Fruit fly (Drosophila melanogaster) Kc167 (cell line): ENCODE data around the gene CG15756.

Experiments used
- Myc ChIP-seq: fragments of >200 bp; optimal IDR thresholded peaks from 2 replicates; lab custom pipeline; 2017; ENCODE audit warnings: missing external identifiers
- Sin3A ChIP-seq: fragments of >200 bp; optimal IDR thresholded peaks from 2 replicates; lab custom pipeline; 2018; ENCODE audit warnings: missing external identifiers
- h ChIP-seq: fragments of >200 bp; optimal IDR thresholded peaks from 3 replicates; lab custom pipeline; 2018; ENCODE audit warnings: missing external identifiers
- insv ChIP-seq: fragments of >200 bp; optimal IDR thresholded peaks from 3 replicates; lab custom pipeline; 2018; ENCODE audit warnings: missing external identifiers
- psq ChIP-seq: fragments of >200 bp; optimal IDR thresholded peaks from 2 replicates; lab custom pipeline; 2017; ENCODE audit warnings: missing external identifiers
- ttk ChIP-seq: sonication (Bioruptor generic); optimal IDR thresholded peaks from 2 replicates; lab custom pipeline; 2017; ENCODE audit warnings: missing external identifiers

The CG15756 gene

dm6 chrX:13534100-13534499 lies at the start of gene CG15756:
TSS of gene CG15756 (plus strand) at chrX:13534400.
- TF ChIP-seq ttk (lab: Kevin White, UChicago) (no peak), psq (lab: Kevin White, UChicago) (no peak), Sin3A (lab: Kevin White, UChicago) (no peak), Myc (lab: Kevin White, UChicago) (no peak), insv (lab: Kevin White, UChicago) (no peak), h (no peak)

dm6 chrX:13527706-13528105 lies 6.5 kb upstream of the CG15756 start, which contains the start of gene CG15754:
TSS of gene CG15754 (plus strand) at chrX:13528006.
- TF ChIP-seq psq (lab: Kevin White, UChicago) (no peak), h (no peak), Sin3A (lab: Kevin White, UChicago) (no peak), ttk (lab: Kevin White, UChicago) (no peak)

DNA sequence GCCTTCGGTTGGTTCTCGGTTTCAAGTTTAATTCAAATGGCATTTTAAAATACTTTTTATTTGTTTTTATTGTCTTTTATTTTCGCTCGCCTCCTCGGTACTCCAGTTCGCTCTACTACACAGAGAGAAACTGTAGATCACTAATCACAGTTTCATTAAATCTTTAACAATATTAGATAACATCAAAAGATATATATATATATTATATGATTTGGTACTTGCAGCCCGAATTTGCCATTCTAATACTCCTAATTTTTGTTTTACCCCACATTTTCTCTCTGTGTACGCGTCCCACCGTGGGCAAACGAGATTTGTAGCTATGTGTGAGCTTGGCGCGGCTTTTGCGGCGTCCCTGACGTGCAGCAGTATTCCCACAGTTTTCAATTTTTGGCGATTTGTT lies 4.5 kb upstream of the CG15756 start:
- TF ChIP-seq Sin3A (lab: Kevin White, UChicago) (no peak), h (no peak), psq (lab: Kevin White, UChicago) (no peak), insv (lab: Kevin White, UChicago) (no peak), ttk (lab: Kevin White, UChicago) (no peak), Myc (lab: Kevin White, UChicago) (no peak)

DNA sequence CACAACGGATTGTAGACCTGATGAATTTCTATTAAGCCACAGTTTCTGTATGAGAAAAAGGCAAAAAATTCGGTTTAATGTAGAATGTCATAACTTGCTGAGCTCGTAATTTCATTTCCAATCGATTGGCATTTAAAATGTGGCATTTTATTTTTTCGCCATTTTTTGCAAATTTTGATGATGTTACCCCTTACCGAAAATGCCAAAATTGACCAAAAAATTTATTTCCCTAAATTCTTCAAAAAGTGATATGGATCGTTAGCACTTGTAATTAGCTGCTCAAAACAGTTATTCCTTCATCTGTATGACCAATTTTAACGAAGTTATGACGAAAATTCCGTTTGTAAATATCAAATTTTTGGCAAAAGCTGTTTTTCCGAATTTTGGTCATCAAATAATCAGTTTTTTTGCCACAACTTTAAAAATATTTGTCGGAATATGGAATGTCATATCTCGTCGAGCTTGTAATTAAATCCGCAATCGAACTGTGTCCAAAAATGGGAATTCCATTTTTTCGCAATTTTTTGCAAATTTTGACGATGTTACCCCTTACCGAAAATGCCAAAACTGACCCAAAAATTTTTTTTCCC lies 3.9 kb upstream of the CG15756 start, which contains the start of gene CG44428:
CG44428 (minus strand) TSS at position 51 of the 590 bp plus-strand sequence.
- TF ChIP-seq h (no peak), ttk (lab: Kevin White, UChicago) (no peak), Myc (lab: Kevin White, UChicago) (no peak), psq (lab: Kevin White, UChicago) (no peak), insv (lab: Kevin White, UChicago) (no peak), Sin3A (lab: Kevin White, UChicago) (no peak)

- TF ChIP-seq h: no peak
- no peak for TF ChIP-seq ttk (lab: Kevin White, UChicago)
- no peak for TF ChIP-seq psq (lab: Kevin White, UChicago)
- no peak for TF ChIP-seq Myc (lab: Kevin White, UChicago)
- TF ChIP-seq Sin3A (lab: Kevin White, UChicago): no peak
- no peak for TF ChIP-seq insv (lab: Kevin White, UChicago)
These were observed 2.6 kb downstream of the CG15756 start for dm6 chrX:13536776-13537175.

DNA sequence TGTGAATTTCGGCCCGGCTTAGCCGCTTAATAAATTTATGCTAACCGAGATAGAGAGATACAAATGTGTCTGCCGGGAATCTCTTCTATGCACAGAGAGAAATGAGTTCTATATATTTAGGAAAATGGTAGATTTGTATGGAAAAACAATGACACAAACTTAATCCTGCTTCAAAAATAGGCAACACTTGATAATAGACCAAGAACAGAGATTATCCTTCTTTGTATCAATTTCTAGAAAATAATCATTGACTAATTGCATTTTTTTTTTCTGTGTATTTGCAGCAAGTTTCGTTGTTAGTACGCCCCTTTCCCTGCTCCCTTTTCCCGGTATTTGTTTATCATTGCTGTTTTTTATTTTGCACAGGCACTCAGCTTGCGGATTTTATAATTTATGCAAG lies 5.2 kb downstream of the CG15756 start:
- TF ChIP-seq psq (lab: Kevin White, UChicago) (no peak), h (no peak), ttk (lab: Kevin White, UChicago) (no peak), Sin3A (lab: Kevin White, UChicago) (no peak), insv (lab: Kevin White, UChicago) (no peak), Myc (lab: Kevin White, UChicago) (no peak)

dm6 chrX:13540920-13541605 lies 6.9 kb downstream of the CG15756 start:
- TF ChIP-seq ttk (lab: Kevin White, UChicago): no peak
- TF ChIP-seq Sin3A (lab: Kevin White, UChicago): no peak
- TF ChIP-seq h: no peak
- no peak for TF ChIP-seq psq (lab: Kevin White, UChicago)
- no peak for TF ChIP-seq insv (lab: Kevin White, UChicago)
- TF ChIP-seq Myc (lab: Kevin White, UChicago): no peak

DNA sequence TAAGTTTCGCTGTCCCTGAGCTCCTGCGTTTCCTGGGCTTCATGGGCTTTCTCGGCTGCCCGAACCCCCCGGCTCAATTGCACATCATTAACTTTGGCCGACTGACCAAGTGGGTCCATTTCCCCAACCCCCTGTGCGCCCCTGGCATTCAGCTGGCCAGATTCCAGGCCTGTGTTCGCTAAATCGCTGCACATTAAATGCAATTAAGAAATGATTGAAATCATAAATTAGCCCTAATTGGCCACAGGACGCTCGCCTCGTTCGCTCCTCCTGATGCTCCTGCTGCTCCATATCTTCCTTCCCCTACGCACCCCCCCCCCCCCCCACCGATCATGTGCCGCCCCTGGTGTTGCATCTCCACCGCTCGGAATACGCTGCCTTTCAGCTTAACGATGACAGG lies 7.9 kb downstream of the CG15756 start:
- no peak for TF ChIP-seq Myc (lab: Kevin White, UChicago)
- TF ChIP-seq ttk (lab: Kevin White, UChicago): no peak
- TF ChIP-seq h: no peak
- no peak for TF ChIP-seq Sin3A (lab: Kevin White, UChicago)
- no peak for TF ChIP-seq psq (lab: Kevin White, UChicago)
- TF ChIP-seq insv (lab: Kevin White, UChicago): no peak

dm6 chrX:13543343-13543742 lies 9.1 kb downstream of the CG15756 start, which contains the start of gene Cpr12A:
TSS of gene Cpr12A (plus strand) at chrX:13543643.
- no peak for TF ChIP-seq ttk (lab: Kevin White, UChicago)
- no peak for TF ChIP-seq psq (lab: Kevin White, UChicago)
- TF ChIP-seq insv (lab: Kevin White, UChicago): no peak
- no peak for TF ChIP-seq h
- TF ChIP-seq Sin3A (lab: Kevin White, UChicago): no peak
- no peak for TF ChIP-seq Myc (lab: Kevin White, UChicago)

- TF ChIP-seq h (no peak), Myc (lab: Kevin White, UChicago) (no peak), insv (lab: Kevin White, UChicago) (no peak)
These were observed 21.5 kb downstream of the CG15756 start, which contains the start of gene CG11816 for dm6 chrX:13555700-13556099. TSS of gene CG11816 (minus strand) at chrX:13555800.

DNA sequence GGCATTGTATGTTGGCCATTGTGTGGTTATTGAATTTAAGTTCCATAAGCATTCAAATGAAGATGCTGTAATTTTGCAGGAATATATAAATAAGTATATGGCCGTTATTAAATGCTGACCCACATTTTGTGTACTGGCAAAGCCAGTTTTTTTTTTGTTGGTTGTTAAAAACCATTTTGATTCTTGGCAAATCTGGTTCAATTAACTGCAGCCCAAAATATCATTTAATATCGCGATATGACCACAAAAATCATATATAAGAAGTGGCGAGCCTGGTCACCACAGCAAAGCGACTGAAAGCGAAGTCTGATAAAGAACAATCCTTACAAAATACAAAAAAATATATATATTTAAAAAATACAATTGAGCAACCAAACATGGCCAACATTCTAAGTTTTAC lies 22.0 kb downstream of the CG15756 start, which contains the start of gene CG32631:
CG32631 (plus strand) TSS at position 301 of the 400 bp plus-strand sequence.
- TF ChIP-seq psq (lab: Kevin White, UChicago): no peak
- TF ChIP-seq ttk (lab: Kevin White, UChicago): no peak
- no peak for TF ChIP-seq h
- TF ChIP-seq Sin3A (lab: Kevin White, UChicago): no peak
- TF ChIP-seq insv (lab: Kevin White, UChicago): no peak
- TF ChIP-seq Myc (lab: Kevin White, UChicago): no peak

- TF ChIP-seq insv (lab: Kevin White, UChicago) (no peak), h (no peak), Myc (lab: Kevin White, UChicago) (no peak), psq (lab: Kevin White, UChicago) (no peak), Sin3A (lab: Kevin White, UChicago) (no peak), ttk (lab: Kevin White, UChicago) (no peak)
These were observed 27.2 kb downstream of the CG15756 start, which contains the start of gene CG32633 for dm6 chrX:13561371-13561770. TSS of gene CG32633 (plus strand) at chrX:13561671.
